Fruit fly (Drosophila melanogaster) whole organism, embryonic: ENCODE measurements around the gene Agpat3.
A peak's percentile ranks its signal among the peaks of the same experiment; 100 is the strongest.

Source experiments
- CG12391 ChIP-seq: fragments of 200-800 bp; sonication (Bioruptor generic); optimal IDR thresholded peaks from 3 replicates; lab custom pipeline; 2018; ENCODE audit warnings: missing biosample characterization, mild to moderate bottlenecking, missing genetic modification characterization, moderate library complexity
- CG15269 ChIP-seq: fragments of 200-800 bp; sonication (Bioruptor generic); optimal IDR thresholded peaks from 2 replicates; lab custom pipeline; 2018; ENCODE audit warnings: missing biosample characterization, mild to moderate bottlenecking, missing genetic modification characterization, moderate library complexity
- CG15479 ChIP-seq: fragments of 200-800 bp; sonication (Bioruptor generic); optimal IDR thresholded peaks from 3 replicates; lab custom pipeline; 2019; ENCODE audit warnings: missing biosample characterization, mild to moderate bottlenecking, missing genetic modification characterization, moderate library complexity
- CG17612 ChIP-seq: fragments of 200-800 bp; sonication (Bioruptor generic); IDR thresholded peaks from 2 replicates; pipeline ENCODE4 v1.3.6; 2022; ENCODE audit warnings: missing biosample characterization, missing genetic modification characterization
- CG2199 ChIP-seq: fragments of 200-800 bp; sonication (Bioruptor generic); IDR thresholded peaks from 3 replicates; pipeline ENCODE4 v1.3.6; 2022; ENCODE audit warnings: missing biosample characterization, missing genetic modification characterization
- CG3281 ChIP-seq: fragments of 200-800 bp; sonication (Bioruptor generic); optimal IDR thresholded peaks from 3 replicates; lab custom pipeline; 2017; ENCODE audit warnings: missing biosample characterization, mild to moderate bottlenecking, missing genetic modification characterization
- CG34376 ChIP-seq: fragments of 200-800 bp; sonication (Bioruptor generic); optimal IDR thresholded peaks from 2 replicates; lab custom pipeline; 2018; ENCODE audit warnings: missing biosample characterization, mild to moderate bottlenecking, missing genetic modification characterization
- CG3847 ChIP-seq: fragments of 200-800 bp; sonication (Bioruptor generic); IDR thresholded peaks from 2 replicates; pipeline ENCODE4 v1.3.6; 2022; ENCODE audit warnings: missing biosample characterization, missing genetic modification characterization
- CG3995 ChIP-seq: fragments of 200-800 bp; sonication (Bioruptor generic); optimal IDR thresholded peaks from 3 replicates; lab custom pipeline; 2016; ENCODE audit warnings: missing biosample characterization, missing genetic modification characterization
- CG4404 ChIP-seq: fragments of 200-800 bp; sonication (Bioruptor generic); IDR thresholded peaks from 2 replicates; pipeline ENCODE4 v1.3.6; 2022; ENCODE audit warnings: missing biosample characterization, missing genetic modification characterization
- CG6272 ChIP-seq: fragments of 200-800 bp; sonication (Bioruptor generic); IDR thresholded peaks from 2 replicates; pipeline ENCODE4 v1.3.6; 2022; ENCODE audit warnings: missing biosample characterization, missing genetic modification characterization
- CG7556 ChIP-seq: fragments of 200-800 bp; sonication (Bioruptor generic); optimal IDR thresholded peaks from 2 replicates; lab custom pipeline; 2017; ENCODE audit warnings: missing biosample characterization, mild to moderate bottlenecking, missing genetic modification characterization
- CG7745 ChIP-seq: fragments of 200-800 bp; sonication (Bioruptor generic); optimal IDR thresholded peaks from 2 replicates; lab custom pipeline; 2018; ENCODE audit warnings: missing biosample characterization, mild to moderate bottlenecking, missing genetic modification characterization, moderate library complexity
- CG8478 ChIP-seq: fragments of >200 bp; optimal IDR thresholded peaks from 2 replicates; lab custom pipeline; 2018
- CG9437 ChIP-seq: fragments of 200-800 bp; sonication (Bioruptor generic); optimal IDR thresholded peaks from 2 replicates; lab custom pipeline; 2018; ENCODE audit warnings: missing biosample characterization, mild to moderate bottlenecking, missing genetic modification characterization
- CG9609 ChIP-seq: fragments of 200-800 bp; sonication (Bioruptor generic); optimal IDR thresholded peaks from 3 replicates; lab custom pipeline; 2016; ENCODE audit warnings: missing biosample characterization, missing genetic modification characterization
- Drgx ChIP-seq: fragments of 200-800 bp; sonication (Bioruptor generic); IDR thresholded peaks from 2 replicates; pipeline ENCODE4 v1.3.6; 2022; ENCODE audit warnings: missing biosample characterization, missing genetic modification characterization
- Elba2 ChIP-seq: fragments of 200-800 bp; sonication (Bioruptor generic); optimal IDR thresholded peaks from 3 replicates; lab custom pipeline; 2016; ENCODE audit warnings: missing biosample characterization, missing genetic modification characterization
- Ets97D ChIP-seq: fragments of 200-800 bp; sonication (Bioruptor generic); optimal IDR thresholded peaks from 3 replicates; lab custom pipeline; 2016; ENCODE audit warnings: missing biosample characterization, missing genetic modification characterization
- Hand ChIP-seq: fragments of 200-800 bp; sonication (Bioruptor generic); optimal IDR thresholded peaks from 2 replicates; lab custom pipeline; 2017; ENCODE audit warnings: mild to moderate bottlenecking, missing biosample characterization, missing genetic modification reagents, missing genetic modification characterization
- Hsf ChIP-seq: fragments of 200-800 bp; sonication (Bioruptor generic); optimal IDR thresholded peaks from 3 replicates; lab custom pipeline; 2016; ENCODE audit warnings: missing biosample characterization, missing genetic modification characterization
- MBD-R2 ChIP-seq: fragments of 200-800 bp; sonication (Bioruptor generic); IDR thresholded peaks from 2 replicates; pipeline ENCODE4 v1.3.6; 2022; ENCODE audit warnings: missing biosample characterization, missing genetic modification characterization
- NC2α ChIP-seq: fragments of 200-800 bp; sonication (Bioruptor generic); optimal IDR thresholded peaks from 2 replicates; lab custom pipeline; 2016; ENCODE audit warnings: missing biosample characterization, missing genetic modification characterization
- Ravus ChIP-seq: fragments of 200-800 bp; sonication (Bioruptor generic); IDR thresholded peaks from 2 replicates; pipeline ENCODE4 v1.3.6; 2022; ENCODE audit warnings: missing biosample characterization, missing genetic modification characterization
- Ssrp ChIP-seq: fragments of 200-800 bp; sonication (Bioruptor generic); optimal IDR thresholded peaks from 2 replicates; lab custom pipeline; 2018; ENCODE audit warnings: missing biosample characterization, mild to moderate bottlenecking, missing genetic modification characterization, moderate library complexity
- Tbp ChIP-seq: fragments of >200 bp; optimal IDR thresholded peaks from 2 replicates; lab custom pipeline; 2018; ENCODE audit warnings: missing biosample characterization, missing genetic modification characterization
- ap ChIP-seq: fragments of 200-800 bp; sonication (Bioruptor generic); IDR thresholded peaks from 2 replicates; pipeline ENCODE4 v1.3.6; 2022; ENCODE audit warnings: missing biosample characterization, missing genetic modification characterization
- cad ChIP-seq: fragments of >200 bp; optimal IDR thresholded peaks from 2 replicates; lab custom pipeline; 2017; ENCODE audit warnings: missing biosample characterization, missing genetic modification characterization
- cato ChIP-seq: fragments of 200-800 bp; sonication (Bioruptor generic); optimal IDR thresholded peaks from 2 replicates; lab custom pipeline; 2016; ENCODE audit warnings: missing biosample characterization, missing genetic modification characterization, borderline replicate concordance
- chif ChIP-seq, 2 experiments: fragments of 200-800 bp; sonication (Bioruptor generic); optimal IDR thresholded peaks; 3 replicates each; lab custom pipeline; 2016; ENCODE audit warnings: missing biosample characterization in 2 of 2, missing genetic modification characterization in 2 of 2
- ci ChIP-seq: fragments of 200-800 bp; sonication (Bioruptor generic); IDR thresholded peaks from 3 replicates; pipeline ENCODE4 v1.3.6; 2022; ENCODE audit warnings: missing biosample characterization, missing genetic modification characterization
- crp ChIP-seq, 2 experiments: fragments of 200-800 bp; sonication (Bioruptor generic); optimal IDR thresholded peaks; 2 replicates in 1 of 2; 3 replicates in 1 of 2; lab custom pipeline; 2017; ENCODE audit warnings: missing biosample characterization in 2 of 2, missing genetic modification characterization in 2 of 2, mild to moderate bottlenecking in 1 of 2, moderate library complexity in 1 of 2
- disco-r ChIP-seq: fragments of 200-800 bp; sonication (Bioruptor generic); optimal IDR thresholded peaks from 2 replicates; lab custom pipeline; 2016; ENCODE audit warnings: missing biosample characterization, missing genetic modification characterization
- dmrt11E ChIP-seq: fragments of 200-800 bp; sonication (Bioruptor generic); optimal IDR thresholded peaks from 3 replicates; lab custom pipeline; 2018; ENCODE audit warnings: missing biosample characterization, mild to moderate bottlenecking, missing genetic modification characterization, moderate library complexity
- fd96Cb ChIP-seq: fragments of 200-800 bp; sonication (Bioruptor generic); optimal IDR thresholded peaks from 2 replicates; lab custom pipeline; 2018; ENCODE audit warnings: missing biosample characterization, mild to moderate bottlenecking, missing genetic modification characterization, moderate library complexity
- inv ChIP-seq: fragments of 200-800 bp; sonication (Bioruptor generic); IDR thresholded peaks from 2 replicates; pipeline ENCODE4 v1.3.6; 2022; ENCODE audit warnings: missing biosample characterization, missing genetic modification characterization; ENCODE audit not compliant: partially characterized antibody
- jing ChIP-seq: fragments of 200-800 bp; sonication (Bioruptor generic); optimal IDR thresholded peaks from 2 replicates; lab custom pipeline; 2018; ENCODE audit warnings: missing biosample characterization, mild to moderate bottlenecking, missing genetic modification characterization
- mld ChIP-seq: fragments of 200-800 bp; sonication (Bioruptor generic); IDR thresholded peaks from 3 replicates; pipeline ENCODE4 v1.3.6; 2022; ENCODE audit warnings: missing biosample characterization, missing genetic modification characterization; ENCODE audit not compliant: partially characterized antibody
- nerfin-2 ChIP-seq: fragments of 200-800 bp; sonication (Bioruptor generic); IDR thresholded peaks from 2 replicates; pipeline ENCODE4 v1.3.6; 2022; ENCODE audit warnings: missing biosample characterization, missing genetic modification characterization; ENCODE audit not compliant: partially characterized antibody
- oc ChIP-seq: fragments of 200-800 bp; sonication (Bioruptor generic); optimal IDR thresholded peaks from 2 replicates; lab custom pipeline; 2018; ENCODE audit warnings: missing biosample characterization, mild to moderate bottlenecking, missing genetic modification characterization, moderate library complexity
- pho ChIP-seq: fragments of 200-800 bp; sonication (Bioruptor generic); optimal IDR thresholded peaks from 2 replicates; lab custom pipeline; 2016; ENCODE audit warnings: missing biosample characterization, missing genetic modification characterization
- pnt ChIP-seq: fragments of 200-800 bp; sonication (Bioruptor generic); optimal IDR thresholded peaks from 3 replicates; lab custom pipeline; 2016; ENCODE audit warnings: missing biosample characterization, missing genetic modification characterization
- prd ChIP-seq, 3 experiments: fragments of >200 bp in 2 of 3; fragments of 200-800 bp in 1 of 3; sonication (Bioruptor generic) in 1 of 3; optimal IDR thresholded peaks in 2 of 3; IDR thresholded peaks in 1 of 3; 2 replicates in 2 of 3; 3 replicates in 1 of 3; pipeline versions ENCODE4 v1.3.6 to Lab custom; 2017 to 2022; ENCODE audit warnings: missing biosample characterization in 1 of 3, missing genetic modification characterization in 1 of 3
- schlank ChIP-seq: fragments of 200-800 bp; sonication (Bioruptor generic); optimal IDR thresholded peaks from 2 replicates; lab custom pipeline; 2018; ENCODE audit warnings: missing biosample characterization, mild to moderate bottlenecking, missing genetic modification characterization
- scrt ChIP-seq: fragments of 200-800 bp; sonication (Bioruptor generic); optimal IDR thresholded peaks from 2 replicates; lab custom pipeline; 2018; ENCODE audit warnings: missing biosample characterization, mild to moderate bottlenecking, missing genetic modification characterization, moderate library complexity
- sima ChIP-seq: fragments of 200-800 bp; sonication (Bioruptor generic); optimal IDR thresholded peaks from 2 replicates; lab custom pipeline; 2016; ENCODE audit warnings: missing biosample characterization, missing genetic modification characterization
- sug ChIP-seq: fragments of 200-800 bp; optimal IDR thresholded peaks from 2 replicates; lab custom pipeline; 2019; ENCODE audit warnings: missing biosample characterization, mild to moderate bottlenecking, missing genetic modification characterization, moderate library complexity
- zf30C ChIP-seq: fragments of 200-800 bp; sonication (Bioruptor generic); optimal IDR thresholded peaks from 3 replicates; lab custom pipeline; 2018; ENCODE audit warnings: missing biosample characterization, mild to moderate bottlenecking, missing genetic modification characterization

Agpat3 gene

dm6 chr3L:16380770-16381169, 5.0 kb downstream of the Agpat3 start (continued):
- peak; percentile 83 for TF ChIP-seq CG15269 (tag; lab: Kevin White, UChicago)
- no peak for TF ChIP-seq inv (GFP tag; lab: Robert Waterston, UW)
- TF ChIP-seq disco-r (GFP tag; lab: Kevin White, UChicago): peak; percentile 21
- TF ChIP-seq CG34376 (GFP tag; lab: Kevin White, UChicago): no peak
- TF ChIP-seq nerfin-2: no peak
- TF ChIP-seq cad: no peak
- TF ChIP-seq prd (optimal IDR thresholded peaks at IDR 0.05; lab: Kevin White, UChicago): no peak
- peak; percentile 67; the same call in 2 of the 3 replicates for TF ChIP-seq prd (GFP tag; IDR thresholded peaks at IDR 0.05; lab: Robert Waterston, UW)
- no peak for TF ChIP-seq Drgx (GFP tag; lab: Robert Waterston, UW)
- peak; percentile 50 for TF ChIP-seq CG9609 (GFP tag; lab: Kevin White, UChicago)
- no peak for TF ChIP-seq scrt (GFP tag; lab: Kevin White, UChicago)
- TF ChIP-seq CG6272 (GFP tag; lab: Robert Waterston, UW): no peak
- no peak for TF ChIP-seq Ravus
- TF ChIP-seq CG2199 (GFP tag; lab: Robert Waterston, UW): 0 out of 3 replicates have a peak, but pooled peaks have one; percentile 25
- no peak for TF ChIP-seq sug (tag; lab: Kevin White, UChicago)
- peak; percentile 63 for TF ChIP-seq pnt (GFP tag; lab: Kevin White, UChicago)
- no peak for TF ChIP-seq CG17612 (GFP tag; lab: Robert Waterston, UW)
- no peak for TF ChIP-seq CG8478 (lab: Kevin White, UChicago)
- peak; percentile 56 for TF ChIP-seq fd96Cb
- no peak for TF ChIP-seq jing (GFP tag; lab: Kevin White, UChicago)
- TF ChIP-seq Ssrp (tag; lab: Kevin White, UChicago): peak; percentile 59
- peak; percentile 54 for TF ChIP-seq CG9437 (GFP tag; lab: Kevin White, UChicago)
- peak; percentile 4 for TF ChIP-seq NC2α (GFP tag; lab: Kevin White, UChicago)
- no peak for TF ChIP-seq CG7745 (tag; lab: Kevin White, UChicago)
- TF ChIP-seq dmrt11E (tag; lab: Kevin White, UChicago): peak; percentile 51
- 0 out of 3 replicates have a peak, but pooled peaks have one; percentile 15 for TF ChIP-seq ci (GFP tag; lab: Robert Waterston, UW)
- TF ChIP-seq CG3995 (GFP tag; lab: Kevin White, UChicago): peak; percentile 1
- TF ChIP-seq Hand (GFP tag; lab: Kevin White, UChicago): peak; percentile 40
- TF ChIP-seq CG4404 (GFP tag; lab: Robert Waterston, UW): peak; percentile 22; the same call in 1 of the 2 replicates
- TF ChIP-seq pho (GFP tag; lab: Kevin White, UChicago): peak; percentile 59
- TF ChIP-seq crp (GFP tag; optimal IDR thresholded peaks at IDR 0.05; lab: Kevin White, UChicago): no peak
- TF ChIP-seq ap (GFP tag; lab: Robert Waterston, UW): peak; percentile 19; the same call in 1 of the 2 replicates
- TF ChIP-seq CG3281 (GFP tag; lab: Kevin White, UChicago): peak; percentile 81
- TF ChIP-seq Tbp (GFP tag; lab: Kevin White, UChicago): no peak
- TF ChIP-seq MBD-R2 (GFP tag; lab: Robert Waterston, UW): peak; percentile 25; the same call in 1 of the 2 replicates
- peak; percentile 62 for TF ChIP-seq CG12391
- TF ChIP-seq schlank (tag; lab: Kevin White, UChicago): peak; percentile 61

- no peak for TF ChIP-seq CG7556 (GFP tag; lab: Kevin White, UChicago)
- peak; percentile 68 for TF ChIP-seq Elba2 (GFP tag; lab: Kevin White, UChicago)
- TF ChIP-seq cato (GFP tag; lab: Kevin White, UChicago): no peak
- peak; percentile 50; the same call in 1 of the 3 replicates for TF ChIP-seq mld (GFP tag; lab: Robert Waterston, UW)
- TF ChIP-seq CG15479: no peak
- no peak for TF ChIP-seq chif (GFP tag; optimal IDR thresholded peaks at IDR 0.05; lab: Kevin White, UChicago)
- TF ChIP-seq Hsf (GFP tag; lab: Kevin White, UChicago): no peak
- peak; percentile 70 for TF ChIP-seq Ets97D (GFP tag; lab: Kevin White, UChicago)
- TF ChIP-seq CG3847 (GFP tag; lab: Robert Waterston, UW): peak; percentile 41; the same call in 1 of the 2 replicates
- TF ChIP-seq sima (GFP tag; lab: Kevin White, UChicago): no peak
- TF ChIP-seq zf30C: no peak
- no peak for TF ChIP-seq oc
These were observed 7.7 kb downstream of the Agpat3 start, which contains the start of gene roq for dm6 chr3L:16377768-16378764. TSS of gene roq (minus strand) at chr3L:16378566.
